Worm (Caenorhabditis elegans) whole organism, young adult: Measurements from ENCODE around the gene W09H1.3.

Source experiments
- Y56A3A.18 ChIP-seq: fragments of 200-800 bp; sonication (Bioruptor generic); IDR thresholded peaks from 2 replicates; pipeline ENCODE4 v1.3.6; 2022; ENCODE audit warnings: missing genetic modification reagents, missing genetic modification characterization, missing compliant biosample characterization
- Y95B8A.8 ChIP-seq: fragments of 200-800 bp; sonication (Bioruptor generic); IDR thresholded peaks from 2 replicates; pipeline ENCODE4 v1.3.6; 2022; ENCODE audit warnings: missing genetic modification reagents, missing genetic modification characterization, missing compliant biosample characterization
- aptf-2 ChIP-seq: fragments of 200-800 bp; sonication (Bioruptor generic); conservative IDR thresholded peaks from 2 replicates; pipeline ENCODE4 v1.3.6; 2022; ENCODE audit warnings: missing genetic modification reagents, missing genetic modification characterization, missing compliant biosample characterization
- atf-7 ChIP-seq: sonication (generic microtip); optimal IDR thresholded peaks from 2 replicates; lab custom pipeline; 2017; ENCODE audit warnings: mild to moderate bottlenecking, missing genetic modification characterization, missing compliant biosample characterization
- dpff-1 ChIP-seq: sonication (generic microtip); optimal IDR thresholded peaks from 2 replicates; lab custom pipeline; 2017; ENCODE audit warnings: mild to moderate bottlenecking, missing genetic modification characterization, missing compliant biosample characterization
- madf-3 ChIP-seq: fragments of 200-800 bp; sonication (Bioruptor generic); IDR thresholded peaks from 2 replicates; pipeline ENCODE4 v1.3.6; 2022; ENCODE audit warnings: missing genetic modification reagents, missing genetic modification characterization, missing compliant biosample characterization
- mel-28 ChIP-seq: sonication (generic microtip); optimal IDR thresholded peaks from 2 replicates; lab custom pipeline; 2016; ENCODE audit warnings: borderline replicate concordance, mild to moderate bottlenecking, missing genetic modification characterization, missing compliant biosample characterization
- nhr-120 ChIP-seq: fragments of 200-800 bp; sonication (Bioruptor generic); IDR thresholded peaks from 2 replicates; pipeline ENCODE4 v1.3.6; 2022; ENCODE audit warnings: missing genetic modification characterization, missing compliant biosample characterization
- somi-1 ChIP-seq: fragments of 200-800 bp; sonication (Bioruptor generic); optimal IDR thresholded peaks from 2 replicates; lab custom pipeline; 2018; ENCODE audit warnings: mild to moderate bottlenecking, missing genetic modification characterization, missing compliant biosample characterization

W09H1.3 gene

DNA sequence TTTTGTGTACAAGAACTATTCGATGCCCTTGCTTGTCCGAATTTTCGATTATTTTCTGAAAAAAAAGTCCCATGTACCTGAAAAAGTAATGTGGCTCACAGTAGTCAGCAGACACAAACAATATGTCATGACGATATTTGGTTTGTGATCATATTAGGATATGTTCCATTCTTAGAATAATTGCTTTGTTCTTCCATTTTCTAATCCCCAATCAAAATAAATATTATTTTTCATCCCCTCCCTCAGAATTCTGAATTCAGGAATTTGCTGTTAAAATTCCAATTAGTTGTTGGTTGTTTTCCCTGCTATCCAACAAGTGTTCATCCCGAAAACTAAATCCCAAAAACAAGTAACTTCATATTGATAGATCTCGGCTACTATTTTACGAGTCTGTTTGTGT lies 35.1 kb downstream of the W09H1.3 start:
- TF ChIP-seq aptf-2 (GFP tag; lab: Robert Waterston, UW) (no peak), dpff-1 (tag; lab: Kevin White, UChicago) (no peak)

DNA sequence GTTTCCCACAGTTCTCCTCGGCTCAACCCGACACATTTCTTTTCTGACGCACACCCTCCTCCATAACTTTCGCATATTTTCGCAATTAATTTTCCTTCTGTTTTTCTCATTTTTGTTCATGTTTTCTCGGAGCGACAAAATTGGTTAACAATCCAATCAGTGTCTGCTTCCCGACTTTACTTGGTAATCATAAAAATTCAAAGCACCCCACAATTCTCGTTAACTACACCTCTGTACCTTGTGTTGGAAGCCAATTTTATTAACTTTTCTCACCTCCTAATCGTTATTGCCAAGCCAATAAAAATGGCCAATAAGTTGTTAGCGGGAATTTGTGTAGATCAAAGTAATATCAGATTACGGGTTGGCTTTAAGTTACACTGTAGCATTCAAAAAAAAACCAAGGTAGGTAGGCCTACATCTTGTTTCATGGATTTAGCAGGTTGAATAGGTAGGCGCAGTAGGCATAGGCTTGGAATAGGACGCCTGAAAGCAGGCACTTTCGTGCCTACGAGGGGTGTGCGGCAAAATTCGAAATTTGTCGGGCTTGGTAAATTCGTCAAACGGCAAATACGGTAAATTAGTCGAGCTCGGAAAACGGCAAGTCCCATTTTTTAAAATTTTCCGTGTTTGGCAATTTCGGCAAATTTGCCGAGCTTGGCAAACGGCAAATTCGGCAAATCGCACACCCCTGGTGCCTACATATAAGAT lies 46.4 kb downstream of the W09H1.3 start:
- no peak for TF ChIP-seq nhr-120
- TF ChIP-seq madf-3 (GFP tag; lab: Robert Waterston, UW), result 0 out of 2 replicates have a peak, but pooled peaks have one; percentile 32
- no peak for TF ChIP-seq somi-1 (GFP tag; lab: Kevin White, UChicago)
- TF ChIP-seq, all 124 proteins: peak for 1

DNA sequence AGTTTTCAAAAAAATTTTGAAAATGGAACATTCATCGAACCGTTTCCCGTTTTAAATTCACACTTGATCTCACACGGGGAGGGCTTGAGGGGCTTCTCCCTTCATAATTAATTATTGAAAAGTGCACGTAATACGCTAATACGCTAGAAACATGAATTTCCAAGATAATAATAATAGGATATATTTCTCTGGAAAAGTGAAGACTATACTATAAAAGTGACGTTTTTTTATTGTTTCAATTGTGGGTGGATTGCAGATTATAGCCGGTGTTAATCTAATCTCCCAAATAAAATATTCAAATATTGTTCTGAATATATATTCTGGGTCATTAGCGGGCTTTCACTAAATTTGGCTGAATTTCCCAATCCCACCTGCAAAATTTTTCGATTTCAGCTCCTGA lies 49.5 kb downstream of the W09H1.3 start:
- TF ChIP-seq Y56A3A.18 (GFP tag; lab: Robert Waterston, UW) (no peak), atf-7 (no peak), Y95B8A.8 (no peak), mel-28 (tag; lab: Kevin White, UChicago) (no peak)
